Fruit fly (Drosophila melanogaster) whole organism, adult: ENCODE measurements around the gene CLS.
A peak's percentile ranks its signal among the peaks of the same experiment; 100 is the strongest.

ENCODE experiments used
- CG11617 ChIP-seq: fragments of 200-800 bp; sonication (Bioruptor generic); optimal IDR thresholded peaks from 2 replicates; lab custom pipeline; 2017; ENCODE audit warnings: mild to moderate bottlenecking, missing biosample characterization, missing genetic modification reagents, missing genetic modification characterization
- CG12768 ChIP-seq: fragments of 200-800 bp; sonication (Bioruptor generic); optimal IDR thresholded peaks from 2 replicates; lab custom pipeline; 2017; ENCODE audit warnings: missing biosample characterization, missing genetic modification characterization, mild to moderate bottlenecking, moderate library complexity, missing genetic modification reagents
- CG14711 ChIP-seq: fragments of 200-800 bp; sonication (Bioruptor generic); optimal IDR thresholded peaks from 2 replicates; lab custom pipeline; 2018; ENCODE audit warnings: missing biosample characterization, mild to moderate bottlenecking, missing genetic modification characterization, moderate library complexity
- CG1620 ChIP-seq: fragments of 200-800 bp; sonication (Bioruptor generic); optimal IDR thresholded peaks from 2 replicates; lab custom pipeline; 2016; ENCODE audit warnings: missing biosample characterization, missing genetic modification characterization
- CG33017 ChIP-seq: fragments of 200-800 bp; sonication (Bioruptor generic); optimal IDR thresholded peaks from 2 replicates; lab custom pipeline; 2018; ENCODE audit warnings: missing biosample characterization, mild to moderate bottlenecking, missing genetic modification characterization, moderate library complexity
- CG5204 ChIP-seq: fragments of 200-800 bp; sonication (Bioruptor generic); optimal IDR thresholded peaks from 2 replicates; lab custom pipeline; 2016; ENCODE audit warnings: missing biosample characterization, missing genetic modification characterization
- CG7045 ChIP-seq: fragments of 200-800 bp; sonication (Bioruptor generic); optimal IDR thresholded peaks from 2 replicates; lab custom pipeline; 2017; ENCODE audit warnings: missing biosample characterization, mild to moderate bottlenecking, missing genetic modification characterization
- CG7101 ChIP-seq: fragments of 200-800 bp; sonication (Bioruptor generic); optimal IDR thresholded peaks from 2 replicates; lab custom pipeline; 2018; ENCODE audit warnings: missing biosample characterization, mild to moderate bottlenecking, missing genetic modification characterization, moderate library complexity
- Clk ChIP-seq: fragments of 200-800 bp; sonication (Bioruptor generic); optimal IDR thresholded peaks from 2 replicates; lab custom pipeline; 2017; ENCODE audit warnings: missing biosample characterization, missing genetic modification characterization
- Crg-1 ChIP-seq: fragments of 200-800 bp; sonication (Bioruptor generic); optimal IDR thresholded peaks from 2 replicates; lab custom pipeline; 2016; ENCODE audit warnings: missing biosample characterization, missing genetic modification characterization
- Hr96 ChIP-seq: fragments of 200-800 bp; sonication (Bioruptor generic); optimal IDR thresholded peaks from 2 replicates; lab custom pipeline; 2016; ENCODE audit warnings: missing biosample characterization, missing genetic modification characterization
- Mnt ChIP-seq: fragments of 200-800 bp; sonication (Bioruptor generic); optimal IDR thresholded peaks from 2 replicates; lab custom pipeline; 2016; ENCODE audit warnings: missing biosample characterization, mild to moderate bottlenecking, missing genetic modification characterization
- bab1 ChIP-seq: fragments of 200-800 bp; sonication (Bioruptor generic); optimal IDR thresholded peaks from 3 replicates; lab custom pipeline; 2019; ENCODE audit warnings: missing biosample characterization, mild to moderate bottlenecking, missing genetic modification characterization, moderate library complexity
- cic ChIP-seq: fragments of 200-800 bp; sonication (Bioruptor generic); optimal IDR thresholded peaks from 2 replicates; lab custom pipeline; 2017; ENCODE audit warnings: missing biosample characterization, mild to moderate bottlenecking, missing genetic modification characterization, moderate library complexity
- cnc ChIP-seq, 2 experiments: fragments of >200 bp; optimal IDR thresholded peaks; 2 replicates each; lab custom pipeline; 2017
- kay ChIP-seq: fragments of 200-800 bp; sonication (Bioruptor generic); peaks from one replicate; lab custom pipeline; 2016; ENCODE audit warnings: missing biosample characterization, missing genetic modification characterization, borderline replicate concordance
- ovo ChIP-seq: fragments of 200-800 bp; sonication (Bioruptor generic); optimal IDR thresholded peaks from 2 replicates; lab custom pipeline; 2016; ENCODE audit warnings: missing biosample characterization, missing genetic modification characterization
- pad ChIP-seq: fragments of 200-800 bp; sonication (Bioruptor generic); optimal IDR thresholded peaks from 3 replicates; lab custom pipeline; 2017; ENCODE audit warnings: missing biosample characterization, missing genetic modification characterization, mild to moderate bottlenecking, moderate library complexity, missing genetic modification reagents
- tj ChIP-seq: fragments of 200-800 bp; sonication (Bioruptor generic); optimal IDR thresholded peaks from 3 replicates; lab custom pipeline; 2017; ENCODE audit warnings: missing biosample characterization, mild to moderate bottlenecking, missing genetic modification characterization, moderate library complexity
- toe ChIP-seq: fragments of 200-800 bp; sonication (Bioruptor generic); optimal IDR thresholded peaks from 2 replicates; lab custom pipeline; 2016; ENCODE audit warnings: missing biosample characterization, missing genetic modification characterization

Gene CLS

DNA sequence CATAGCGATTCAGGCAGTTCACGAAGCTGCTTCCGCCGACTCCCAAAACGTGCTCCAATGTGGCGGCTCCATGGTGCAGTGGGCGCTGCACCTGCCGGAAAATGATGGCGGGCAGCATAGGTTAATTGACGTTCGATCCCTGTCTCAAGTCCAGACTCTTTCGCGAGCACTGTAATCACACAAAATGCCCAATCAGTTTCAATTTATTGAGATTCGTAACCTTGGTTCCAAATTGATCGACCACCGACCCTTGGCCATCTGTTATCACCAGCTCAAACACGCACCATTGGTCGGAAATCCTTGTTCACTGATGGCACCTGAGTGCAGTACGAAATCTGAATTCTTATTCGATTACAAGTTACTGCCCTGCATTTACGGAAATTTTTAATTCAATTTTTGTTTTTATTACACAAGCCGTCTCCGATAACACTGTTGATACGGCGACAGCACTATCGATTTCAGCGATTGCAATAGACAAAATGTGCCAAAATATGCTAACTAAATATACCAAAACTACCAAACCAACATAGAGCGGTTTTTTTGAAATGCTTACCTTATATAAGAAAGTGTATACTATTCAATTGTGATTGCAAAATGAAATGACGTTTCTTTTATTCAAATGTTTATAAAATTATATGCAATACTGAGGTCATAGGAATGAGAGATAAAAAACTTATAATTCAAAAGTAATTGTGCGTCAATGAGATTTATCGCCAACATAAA, at the start of gene CLS:
Gene CLS, minus strand, starts transcription at position 673 of the 723 bp plus-strand sequence.
- TF ChIP-seq Clk (GFP tag; lab: Kevin White, UChicago) (no peak), Mnt (GFP tag; lab: Kevin White, UChicago) (no peak), tj (GFP tag; lab: Kevin White, UChicago) (no peak), CG33017 (no peak), CG14711 (peak; percentile 13), ovo (GFP tag; lab: Kevin White, UChicago) (no peak), CG11617 (no peak), CG1620 (no peak)

dm6 chr3R:25735801-25736068, 48.6 kb upstream of the CLS start:
- no peak for TF ChIP-seq Mnt (GFP tag; lab: Kevin White, UChicago)
- TF ChIP-seq tj (GFP tag; lab: Kevin White, UChicago) = peak; percentile 45
- TF ChIP-seq pad (GFP tag; lab: Kevin White, UChicago) = peak; percentile 5
- TF ChIP-seq CG33017 = no peak
- TF ChIP-seq CG7101 (tag; lab: Kevin White, UChicago) = peak; percentile 32
- no peak for TF ChIP-seq ovo (GFP tag; lab: Kevin White, UChicago)
- TF ChIP-seq CG5204 = no peak
- TF ChIP-seq bab1 (GFP tag; lab: Kevin White, UChicago) = peak; percentile 84

DNA sequence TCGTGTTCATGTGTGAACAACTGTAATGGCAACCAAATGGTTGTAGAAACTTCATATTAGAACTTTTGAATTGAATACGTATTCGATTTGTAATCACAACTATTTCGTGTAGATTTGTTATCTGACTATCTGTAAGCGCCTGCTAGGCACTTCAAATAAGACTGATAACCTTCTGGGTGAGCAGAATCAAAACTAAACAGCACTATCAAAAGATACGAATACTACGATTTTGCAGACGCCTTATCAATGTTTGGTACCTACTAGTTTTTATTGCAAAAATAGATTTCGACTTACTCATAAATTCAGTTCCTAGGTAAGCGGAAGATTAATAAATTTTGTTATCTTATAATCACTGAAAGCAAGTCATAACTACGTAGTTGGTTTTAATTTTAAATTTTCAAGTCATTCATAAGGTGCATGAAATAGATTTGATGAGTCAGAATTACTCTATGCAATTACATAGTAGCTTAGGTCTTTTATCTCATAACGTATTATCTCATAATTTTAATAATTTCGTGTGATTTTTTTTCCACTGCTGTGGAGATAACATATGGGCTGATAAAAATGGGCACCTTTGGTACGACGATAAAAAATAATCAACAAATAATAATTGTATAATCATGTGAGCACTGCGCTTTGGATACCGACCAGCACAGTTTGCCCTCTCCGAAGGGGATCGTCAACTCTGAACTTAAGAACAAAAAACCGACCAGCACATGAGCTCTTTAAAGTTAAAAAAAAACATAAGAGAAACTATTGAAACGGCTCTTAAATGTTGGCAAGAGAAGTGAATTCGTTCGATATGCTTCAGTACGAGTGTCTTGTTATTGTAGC, 48.0 kb upstream of the CLS start:
- TF ChIP-seq ovo (GFP tag; lab: Kevin White, UChicago) = no peak
- TF ChIP-seq CG5204 = no peak
- TF ChIP-seq Hr96 (GFP tag; lab: Kevin White, UChicago) = no peak
- TF ChIP-seq cnc (optimal IDR thresholded peaks at IDR 0.05; lab: Kevin White, UChicago) = peak in 1 of 2 experiments; percentile 29
- no peak for TF ChIP-seq CG14711
- TF ChIP-seq kay (GFP tag; lab: Kevin White, UChicago) = no peak
- no peak for TF ChIP-seq CG1620
- no peak for TF ChIP-seq Mnt (GFP tag; lab: Kevin White, UChicago)
- no peak for TF ChIP-seq Crg-1 (GFP tag; lab: Kevin White, UChicago)
- TF ChIP-seq CG7101 (tag; lab: Kevin White, UChicago) = no peak
- no peak for TF ChIP-seq CG7045 (GFP tag; lab: Kevin White, UChicago)
- no peak for TF ChIP-seq CG11617
- peak; percentile 77 for TF ChIP-seq cic (GFP tag; lab: Kevin White, UChicago)

dm6 chr3R:25723795-25724194, 36.6 kb upstream of the CLS start:
- TF ChIP-seq tj (GFP tag; lab: Kevin White, UChicago) (peak; percentile 93), CG14711 (no peak)

dm6 chr3R:25721030-25721429, 33.9 kb upstream of the CLS start:
- no peak for TF ChIP-seq bab1 (GFP tag; lab: Kevin White, UChicago)
- no peak for TF ChIP-seq CG7045 (GFP tag; lab: Kevin White, UChicago)

- TF ChIP-seq CG7101 (tag; lab: Kevin White, UChicago) (no peak), cic (GFP tag; lab: Kevin White, UChicago) (no peak), CG7045 (GFP tag; lab: Kevin White, UChicago) (no peak), CG1620 (no peak), Clk (GFP tag; lab: Kevin White, UChicago) (no peak), toe (GFP tag; lab: Kevin White, UChicago) (no peak), kay (GFP tag; lab: Kevin White, UChicago) (no peak), Hr96 (GFP tag; lab: Kevin White, UChicago) (no peak), cnc (optimal IDR thresholded peaks at IDR 0.05; lab: Kevin White, UChicago) (no peak), CG14711 (no peak), CG12768 (GFP tag; lab: Kevin White, UChicago) (no peak), CG33017 (no peak), ovo (GFP tag; lab: Kevin White, UChicago) (no peak), tj (GFP tag; lab: Kevin White, UChicago) (no peak), Crg-1 (GFP tag; lab: Kevin White, UChicago) (no peak), CG11617 (no peak)
Measured at dm6 chr3R:25720024-25720574, 32.9 kb upstream of the CLS start.

dm6 chr3R:25694167-25694689, 7.1 kb upstream of the CLS start:
- TF ChIP-seq CG1620 = no peak
- no peak for TF ChIP-seq CG12768 (GFP tag; lab: Kevin White, UChicago)
- TF ChIP-seq CG7045 (GFP tag; lab: Kevin White, UChicago) = no peak
- TF ChIP-seq CG11617 = no peak
